Fruit fly (Drosophila melanogaster) S2 (cell line): Measurements from ENCODE around the gene beat-IIIc.

Source experiments
- CG8478 ChIP-seq: fragments of >200 bp; optimal IDR thresholded peaks from 2 replicates; lab custom pipeline; 2018
- CTCF ChIP-seq, 2 experiments: fragments of >200 bp; optimal IDR thresholded peaks; 2 replicates each; lab custom pipeline; 2018

DNA sequence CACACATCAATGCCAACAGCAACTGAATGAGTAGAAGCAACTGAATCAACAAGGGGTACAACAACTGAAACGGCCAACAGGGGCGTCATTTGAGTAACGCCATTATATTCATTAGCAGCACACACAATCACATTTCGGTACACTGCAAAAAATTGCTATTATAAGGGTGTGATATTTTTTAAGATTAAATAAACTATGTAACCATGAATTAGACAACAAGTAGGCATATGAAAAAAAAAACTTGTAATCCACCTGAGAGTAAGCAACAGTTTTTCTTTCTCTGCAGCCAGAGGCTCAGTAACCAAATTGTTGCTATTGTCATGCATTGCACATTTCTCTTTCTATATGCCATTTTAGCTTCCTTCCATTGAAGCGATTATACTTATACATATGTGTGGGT is 56.7 kb downstream of the beat-IIIc start:
- TF ChIP-seq CG8478 (lab: Kevin White, UChicago) (no peak), CTCF (optimal IDR thresholded peaks at IDR 0.05; lab: Kevin White, UChicago) (no peak)
